Worm (Caenorhabditis elegans): ENCODE results near the gene fbxa-105.

DNA sequence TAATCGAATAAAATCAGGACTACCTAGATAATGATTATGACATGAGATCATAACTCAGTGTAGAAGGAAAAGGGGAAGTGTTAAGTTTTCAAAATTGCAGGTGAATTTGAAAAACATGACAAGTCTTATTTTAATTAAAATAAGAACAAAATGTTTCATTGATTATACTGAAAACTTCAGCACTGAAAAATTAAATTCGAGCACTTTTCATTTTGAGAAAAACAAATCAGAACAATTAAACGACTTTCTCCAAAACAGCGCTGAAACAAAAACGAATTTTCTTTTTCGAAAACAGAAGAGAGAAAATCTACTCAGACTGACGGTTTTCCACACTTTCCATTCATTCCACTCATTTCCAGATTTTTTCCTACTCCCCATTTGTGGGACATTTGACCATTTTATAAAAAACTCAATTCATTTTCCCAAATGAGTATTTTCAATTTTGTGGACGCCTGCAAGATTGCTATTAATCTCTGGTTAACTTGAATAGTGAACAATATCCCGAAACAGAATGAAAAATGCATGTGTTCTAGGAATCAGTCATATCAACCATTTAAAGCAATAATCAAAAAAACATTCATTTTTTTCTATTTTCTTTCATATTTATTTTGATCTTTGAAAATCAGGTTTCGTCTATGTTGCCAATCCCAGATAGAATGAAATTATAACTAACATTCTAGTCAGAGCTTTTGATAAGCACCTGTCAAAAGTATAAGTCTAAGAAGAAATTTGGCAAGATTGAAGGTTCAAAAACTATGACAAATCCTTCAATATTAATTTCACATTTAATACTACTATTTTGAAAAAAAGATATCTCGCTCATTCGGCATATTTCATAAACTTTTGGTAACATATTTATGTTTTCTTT is 39.4 kb downstream of the fbxa-105 start, which contains the start of the genes srh-231 and srh-275:
- TF ChIP-seq nhr-11 (tag; optimal IDR thresholded peaks at IDR 0.05) (no peak), fos-1 (tag; optimal IDR thresholded peaks at IDR 0.05) (no peak), blmp-1 (tag; optimal IDR thresholded peaks at IDR 0.05; ENCODE audit: insufficient read depth) (no peak), skn-1 (tag; optimal IDR thresholded peaks at IDR 0.05) (no peak), aly-2 (tag; optimal IDR thresholded peaks at IDR 0.05) (no peak), ceh-16 (tag; optimal IDR thresholded peaks at IDR 0.05) (no peak), R02D3.7 (tag; optimal IDR thresholded peaks at IDR 0.05) (no peak), nhr-77 (tag; optimal IDR thresholded peaks at IDR 0.05) (no peak), egl-27 (tag; optimal IDR thresholded peaks at IDR 0.05) (no peak), dmd-4 (tag; optimal IDR thresholded peaks at IDR 0.05) (no peak)
